Worm (Caenorhabditis elegans): ENCODE data around the gene pgph-2.

pgph-2 gene

DNA sequence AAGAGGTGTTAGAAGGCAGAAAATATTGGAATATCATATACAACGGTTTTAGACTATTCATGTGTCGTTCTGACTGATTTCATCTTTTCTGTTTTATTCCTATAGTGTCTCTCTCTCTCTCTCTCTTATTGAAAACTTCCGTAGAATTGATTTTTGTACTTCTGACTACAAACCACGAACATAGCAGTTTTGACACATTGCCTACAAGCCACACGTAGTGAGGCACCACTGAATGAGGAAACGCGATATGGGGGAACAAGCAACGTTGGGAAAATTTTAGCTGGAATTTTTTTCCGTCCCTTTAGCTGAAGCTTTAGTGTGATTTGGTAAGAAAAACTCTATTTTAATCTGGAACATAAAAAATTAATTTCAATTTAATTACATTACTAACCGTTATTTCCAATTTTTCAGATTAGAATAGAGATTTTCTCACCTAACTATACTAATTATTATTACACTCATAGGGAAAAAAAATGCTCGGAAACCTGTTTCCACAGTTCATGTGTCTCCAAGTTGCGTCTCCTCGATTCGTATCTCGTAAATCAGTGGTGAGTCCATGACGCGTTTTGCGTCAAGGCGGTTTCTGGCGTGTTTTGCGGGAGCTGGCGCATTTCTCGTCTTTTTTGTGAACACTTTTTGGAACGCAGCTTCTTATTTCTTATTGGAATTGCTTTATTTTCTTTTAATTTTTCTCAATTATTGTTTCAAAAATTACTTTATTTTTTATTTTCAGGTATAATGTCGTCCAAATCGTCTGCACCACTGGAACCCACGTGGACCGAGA, 25.8 kb downstream of the pgph-2 start, which contains the start of the genes nhr-142 and F44E7.9 (continued):
- TF ChIP-seq nhr-6 (tag; optimal IDR thresholded peaks at IDR 0.05) (peak; percentile 18), alr-1 (tag; optimal IDR thresholded peaks at IDR 0.05) (no peak), peb-1 (tag; optimal IDR thresholded peaks at IDR 0.05) (no peak), nhr-12 (tag; optimal IDR thresholded peaks at IDR 0.05) (no peak), Y55F3AM.14 (GFP tag; optimal IDR thresholded peaks at IDR 0.05) (peak; percentile 44), dmd-4 (tag; optimal IDR thresholded peaks at IDR 0.05) (no peak), lsy-2 (tag; optimal IDR thresholded peaks at IDR 0.05) (peak; percentile 73 to 91), nhr-23 (tag; optimal IDR thresholded peaks at IDR 0.05) (no peak)

DNA sequence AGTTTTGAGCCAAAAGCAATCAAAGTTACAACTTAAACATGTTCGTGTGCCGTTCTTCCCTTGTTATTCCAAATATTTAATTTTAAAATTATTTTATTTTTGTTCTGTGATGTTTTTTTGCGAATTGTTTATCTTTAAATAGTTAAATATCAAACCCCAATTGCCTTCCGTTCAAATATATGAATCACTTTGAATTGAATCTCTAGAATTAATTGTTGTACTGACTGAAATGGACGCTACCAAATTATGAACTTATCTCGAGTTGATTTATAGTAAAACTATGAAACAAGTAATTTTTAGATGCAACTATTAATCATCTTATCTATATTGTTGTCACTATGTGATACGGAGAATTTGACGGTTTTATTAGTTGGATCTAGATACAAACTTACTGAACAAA, 27.1 kb downstream of the pgph-2 start, which contains the start of gene ZC250.2:
TSS of gene ZC250.2 (plus strand) at position 301 of the 400 bp plus-strand sequence.
- TF ChIP-seq mdl-1 (tag; optimal IDR thresholded peaks at IDR 0.05) (no peak), elt-1 (tag; optimal IDR thresholded peaks at IDR 0.05) (no peak), R02D3.7 (tag; optimal IDR thresholded peaks at IDR 0.05) (no peak), sma-3 (GFP tag; optimal IDR thresholded peaks at IDR 0.05) (no peak), nhr-129 (tag; optimal IDR thresholded peaks at IDR 0.05) (no peak), nhr-12 (tag; optimal IDR thresholded peaks at IDR 0.05) (no peak), peb-1 (tag; optimal IDR thresholded peaks at IDR 0.05) (no peak), egl-27 (tag; optimal IDR thresholded peaks at IDR 0.05) (no peak)

DNA sequence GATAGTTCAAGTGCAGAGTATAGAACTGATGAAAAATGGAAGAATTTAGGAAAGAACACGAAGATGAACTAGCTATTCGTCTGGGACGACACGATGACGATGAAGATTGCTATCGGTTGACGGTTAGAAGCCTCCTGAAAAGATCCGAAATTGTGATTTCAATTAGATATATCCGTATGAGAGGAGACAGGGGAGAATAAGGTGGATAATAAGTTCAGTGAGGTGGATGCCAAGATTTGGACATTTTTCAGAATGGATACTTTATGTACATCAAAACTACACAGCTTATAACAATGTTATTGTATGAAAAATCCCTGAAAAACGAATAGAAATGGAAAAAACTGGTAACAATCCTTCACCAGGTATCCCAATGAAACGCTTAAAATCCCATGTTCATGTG, 33.2 kb downstream of the pgph-2 start, which contains the start of gene nstp-3:
TSS of gene nstp-3 (minus strand) at position 101 of the 400 bp plus-strand sequence.
- TF ChIP-seq F13H6.1 (tag; optimal IDR thresholded peaks at IDR 0.05) (no peak), egl-27 (tag; optimal IDR thresholded peaks at IDR 0.05) (no peak), R02D3.7 (tag; optimal IDR thresholded peaks at IDR 0.05) (no peak), elt-1 (tag; optimal IDR thresholded peaks at IDR 0.05) (no peak), mab-5 (tag; optimal IDR thresholded peaks at IDR 0.05) (no peak), crh-2 (tag; optimal IDR thresholded peaks at IDR 0.05) (no peak), peb-1 (tag; optimal IDR thresholded peaks at IDR 0.05) (no peak), nhr-237 (tag; optimal IDR thresholded peaks at IDR 0.05) (no peak), aly-2 (tag; optimal IDR thresholded peaks at IDR 0.05) (no peak), nhr-129 (tag; optimal IDR thresholded peaks at IDR 0.05) (no peak), snpc-4 (tag; optimal IDR thresholded peaks at IDR 0.05) (no peak), blmp-1 (tag; optimal IDR thresholded peaks at IDR 0.05; ENCODE audit: insufficient read depth) (no peak), dmd-4 (tag; optimal IDR thresholded peaks at IDR 0.05) (no peak), nhr-21 (tag; optimal IDR thresholded peaks at IDR 0.05) (no peak), C34F6.9 (tag; optimal IDR thresholded peaks at IDR 0.05) (no peak)

DNA sequence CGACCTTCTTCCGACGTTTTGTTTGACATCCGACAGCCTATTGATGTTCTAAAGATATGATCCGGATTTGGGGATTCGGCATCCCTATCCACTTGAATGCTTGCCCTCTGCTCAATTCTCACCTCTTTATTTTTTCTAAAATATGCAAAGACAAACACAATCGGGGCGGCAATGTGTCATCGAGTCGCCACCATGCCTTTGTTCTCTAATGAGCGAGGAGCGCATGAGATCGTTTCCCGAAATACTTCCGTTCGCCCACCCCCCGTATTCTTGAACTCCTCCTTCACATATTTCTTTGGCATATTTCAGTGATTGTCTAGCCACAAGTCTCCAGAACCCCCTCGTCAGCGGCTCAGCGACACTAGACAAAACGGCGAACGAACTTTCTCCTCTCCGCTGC, 34.4 kb downstream of the pgph-2 start, which contains the start of gene cyn-17:
TSS of gene cyn-17 (plus strand) at position 301 of the 400 bp plus-strand sequence.
- TF ChIP-seq aly-2 (tag; optimal IDR thresholded peaks at IDR 0.05) (no peak), ceh-82 (tag; optimal IDR thresholded peaks at IDR 0.05) (no peak), mdl-1 (tag; optimal IDR thresholded peaks at IDR 0.05) (no peak), unc-62 (GFP tag; optimal IDR thresholded peaks at IDR 0.05) (no peak), gmeb-1 (tag; optimal IDR thresholded peaks at IDR 0.05) (no peak), F13H6.1 (tag; optimal IDR thresholded peaks at IDR 0.05) (no peak), ZK546.5 (tag; optimal IDR thresholded peaks at IDR 0.05) (no peak), ztf-4 (tag; optimal IDR thresholded peaks at IDR 0.05) (no peak), C34F6.9 (tag; optimal IDR thresholded peaks at IDR 0.05) (no peak), nhr-77 (tag; optimal IDR thresholded peaks at IDR 0.05) (no peak), lin-13 (GFP tag; optimal IDR thresholded peaks at IDR 0.05) (no peak), fos-1 (tag; optimal IDR thresholded peaks at IDR 0.05) (no peak), ceh-16 (tag; optimal IDR thresholded peaks at IDR 0.05) (no peak)

DNA sequence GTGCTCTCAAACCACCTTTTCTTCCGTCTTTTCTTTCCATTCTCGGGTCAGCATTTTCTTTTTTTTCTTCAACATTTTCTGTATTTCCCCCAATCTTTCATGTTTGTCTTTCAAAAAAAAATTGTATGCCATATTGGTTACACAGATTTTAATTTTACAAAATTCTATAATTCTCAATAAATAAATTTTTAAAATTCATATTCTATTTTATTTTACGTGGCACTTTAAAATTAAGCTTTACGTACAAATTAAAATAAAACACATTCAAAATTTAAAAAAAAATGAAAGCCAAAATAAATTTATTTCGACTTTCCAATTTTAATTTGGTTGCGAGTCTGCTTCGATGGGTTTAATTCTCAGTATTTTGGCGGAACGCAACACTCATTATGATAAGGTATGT, 40.5 kb downstream of the pgph-2 start, which contains the start of gene ZC250.5:
TSS of gene ZC250.5 (plus strand) at position 301 of the 400 bp plus-strand sequence.
- TF ChIP-seq lin-39 (tag; optimal IDR thresholded peaks at IDR 0.05) (no peak), lsy-2 (tag; optimal IDR thresholded peaks at IDR 0.05) (no peak)
